Worm (Caenorhabditis elegans): ENCODE measurements around the gene K09A9.8.

- TF ChIP-seq tab-1 (GFP tag; IDR thresholded peaks at IDR 0.05) (no peak), ref-1 (GFP tag; conservative IDR thresholded peaks at IDR 0.05) (no peak), flt-1 (GFP tag; IDR thresholded peaks at IDR 0.05) (no peak), cog-1 (tag; optimal IDR thresholded peaks at IDR 0.05) (no peak), ztf-29 (GFP tag; IDR thresholded peaks at IDR 0.05) (no peak), klf-2 (GFP tag; conservative IDR thresholded peaks at IDR 0.05) (no peak), ztf-23 (GFP tag; IDR thresholded peaks at IDR 0.05) (no peak), T22C8.4 (GFP tag; IDR thresholded peaks at IDR 0.05) (no peak), med-1 (GFP tag; optimal IDR thresholded peaks at IDR 0.05; ENCODE audit: insufficient read depth) (no peak)
Observed at ce11 chrX:15594019-15594418, 3.0 kb downstream of the K09A9.8 start.

Data from whole organism, midembryonic.